Fruit fly (Drosophila melanogaster) whole organism, embryonic: Measurements from ENCODE around the gene cni.

Source experiments
- Ada2b ChIP-seq: fragments of 200-800 bp; sonication (Bioruptor generic); IDR thresholded peaks from 2 replicates; pipeline ENCODE4 v1.3.6; 2022; ENCODE audit warnings: missing biosample characterization, missing genetic modification characterization
- C15 ChIP-seq: fragments of 200-800 bp; sonication (Bioruptor generic); IDR thresholded peaks from 3 replicates; pipeline ENCODE4 v1.3.6; 2022; ENCODE audit warnings: missing biosample characterization, missing genetic modification characterization
- CG10543 ChIP-seq: fragments of 200-800 bp; sonication (Bioruptor generic); optimal IDR thresholded peaks from 3 replicates; lab custom pipeline; 2017; ENCODE audit warnings: missing biosample characterization, mild to moderate bottlenecking, missing genetic modification characterization, moderate library complexity
- CG10979 ChIP-seq: fragments of 200-800 bp; sonication (Bioruptor generic); optimal IDR thresholded peaks from 2 replicates; lab custom pipeline; 2018; ENCODE audit warnings: missing biosample characterization, mild to moderate bottlenecking, missing genetic modification characterization, moderate library complexity
- CG12219 ChIP-seq: fragments of 200-800 bp; sonication (Bioruptor generic); optimal IDR thresholded peaks from 3 replicates; lab custom pipeline; 2018; ENCODE audit warnings: missing biosample characterization, mild to moderate bottlenecking, missing genetic modification characterization
- CG12391 ChIP-seq: fragments of 200-800 bp; sonication (Bioruptor generic); optimal IDR thresholded peaks from 3 replicates; lab custom pipeline; 2018; ENCODE audit warnings: missing biosample characterization, mild to moderate bottlenecking, missing genetic modification characterization, moderate library complexity
- CG13123 ChIP-seq: fragments of 200-800 bp; sonication (Bioruptor generic); optimal IDR thresholded peaks from 2 replicates; lab custom pipeline; 2016; ENCODE audit warnings: missing biosample characterization, missing genetic modification characterization
- CG15269 ChIP-seq: fragments of 200-800 bp; sonication (Bioruptor generic); optimal IDR thresholded peaks from 2 replicates; lab custom pipeline; 2018; ENCODE audit warnings: missing biosample characterization, mild to moderate bottlenecking, missing genetic modification characterization, moderate library complexity
- CG15479 ChIP-seq: fragments of 200-800 bp; sonication (Bioruptor generic); optimal IDR thresholded peaks from 3 replicates; lab custom pipeline; 2019; ENCODE audit warnings: missing biosample characterization, mild to moderate bottlenecking, missing genetic modification characterization, moderate library complexity
- CG17912 ChIP-seq: fragments of 200-800 bp; sonication (Bioruptor generic); optimal IDR thresholded peaks from 2 replicates; lab custom pipeline; 2018; ENCODE audit warnings: missing biosample characterization, mild to moderate bottlenecking, missing genetic modification characterization
- CG34422 ChIP-seq: fragments of 200-800 bp; sonication (Bioruptor generic); IDR thresholded peaks from 3 replicates; pipeline ENCODE4 v1.3.6; 2022; ENCODE audit warnings: missing biosample characterization, missing genetic modification characterization
- CG4730 ChIP-seq: fragments of 200-800 bp; sonication (Bioruptor generic); IDR thresholded peaks from 2 replicates; pipeline ENCODE4 v1.3.6; 2022; ENCODE audit warnings: missing biosample characterization, missing genetic modification characterization
- CG4854 ChIP-seq: fragments of 200-800 bp; sonication (Bioruptor generic); optimal IDR thresholded peaks from 2 replicates; lab custom pipeline; 2016; ENCODE audit warnings: missing biosample characterization, missing genetic modification characterization, inconsistent platforms
- CG7987 ChIP-seq: fragments of 200-800 bp; sonication (Bioruptor generic); optimal IDR thresholded peaks from 2 replicates; lab custom pipeline; 2018; ENCODE audit warnings: missing biosample characterization, mild to moderate bottlenecking, missing genetic modification characterization, moderate library complexity
- CG8089 ChIP-seq: fragments of 200-800 bp; sonication (Bioruptor generic); optimal IDR thresholded peaks from 3 replicates; lab custom pipeline; 2016; ENCODE audit warnings: missing biosample characterization, missing genetic modification characterization
- CG8944 ChIP-seq: fragments of 200-800 bp; sonication (Bioruptor generic); optimal IDR thresholded peaks from 3 replicates; lab custom pipeline; 2016; ENCODE audit warnings: missing biosample characterization, missing genetic modification characterization
- CoRest ChIP-seq: fragments of 200-800 bp; sonication (Bioruptor generic); optimal IDR thresholded peaks from 3 replicates; lab custom pipeline; 2018; ENCODE audit warnings: missing biosample characterization, mild to moderate bottlenecking, missing genetic modification characterization, moderate library complexity
- Doc3 ChIP-seq: fragments of 200-800 bp; sonication (Bioruptor generic); IDR thresholded peaks from 3 replicates; pipeline ENCODE4 v1.3.6; 2022; ENCODE audit warnings: missing biosample characterization, missing genetic modification characterization; ENCODE audit not compliant: partially characterized antibody
- E2f1 ChIP-seq: fragments of 200-800 bp; sonication (Bioruptor generic); IDR thresholded peaks from 2 replicates; pipeline ENCODE4 v1.3.6; 2022; ENCODE audit warnings: missing biosample characterization, missing genetic modification characterization
- HLH3B ChIP-seq: fragments of 200-800 bp; sonication (Bioruptor generic); IDR thresholded peaks from 2 replicates; pipeline ENCODE4 v1.3.6; 2022; ENCODE audit warnings: missing biosample characterization, missing genetic modification characterization
- HmgD ChIP-seq: fragments of 200-800 bp; sonication (Bioruptor generic); optimal IDR thresholded peaks from 3 replicates; lab custom pipeline; 2016; ENCODE audit warnings: missing biosample characterization, missing genetic modification characterization
- Hmr ChIP-seq: fragments of 200-800 bp; sonication (Bioruptor generic); optimal IDR thresholded peaks from 3 replicates; lab custom pipeline; 2017; ENCODE audit warnings: mild to moderate bottlenecking, missing biosample characterization, missing genetic modification reagents, missing genetic modification characterization
- MBD-R2 ChIP-seq: fragments of 200-800 bp; sonication (Bioruptor generic); IDR thresholded peaks from 2 replicates; pipeline ENCODE4 v1.3.6; 2022; ENCODE audit warnings: missing biosample characterization, missing genetic modification characterization
- NC2α ChIP-seq: fragments of 200-800 bp; sonication (Bioruptor generic); optimal IDR thresholded peaks from 2 replicates; lab custom pipeline; 2016; ENCODE audit warnings: missing biosample characterization, missing genetic modification characterization
- Ptx1 ChIP-seq: fragments of 200-800 bp; sonication (Bioruptor generic); IDR thresholded peaks from 2 replicates; pipeline ENCODE4 v1.3.6; 2022; ENCODE audit warnings: missing biosample characterization, missing genetic modification characterization
- Scr ChIP-seq: fragments of 200-800 bp; sonication (Bioruptor generic); IDR thresholded peaks from 2 replicates; pipeline ENCODE4 v1.3.6; 2022; ENCODE audit warnings: missing biosample characterization, missing genetic modification characterization; ENCODE audit not compliant: partially characterized antibody
- Side ChIP-seq: fragments of 200-800 bp; sonication (Bioruptor generic); optimal IDR thresholded peaks from 2 replicates; lab custom pipeline; 2016; ENCODE audit warnings: missing biosample characterization, missing genetic modification characterization
- Sox100B ChIP-seq: fragments of 200-800 bp; sonication (Bioruptor generic); optimal IDR thresholded peaks from 3 replicates; lab custom pipeline; 2018; ENCODE audit warnings: missing biosample characterization, mild to moderate bottlenecking, missing genetic modification characterization
- Sry-β ChIP-seq: fragments of 200-800 bp; sonication (Bioruptor generic); optimal IDR thresholded peaks from 2 replicates; lab custom pipeline; 2018; ENCODE audit warnings: missing biosample characterization, mild to moderate bottlenecking, missing genetic modification characterization, moderate library complexity
- ara ChIP-seq: fragments of 200-800 bp; sonication (Bioruptor generic); IDR thresholded peaks from 2 replicates; pipeline ENCODE4 v1.3.6; 2022; ENCODE audit warnings: missing biosample characterization, missing genetic modification characterization
- az2 ChIP-seq: fragments of 200-800 bp; sonication (Bioruptor generic); optimal IDR thresholded peaks from 3 replicates; lab custom pipeline; 2016; ENCODE audit warnings: missing biosample characterization, missing genetic modification characterization
- bsh ChIP-seq, 2 experiments: fragments of 200-800 bp; sonication (Bioruptor generic); optimal IDR thresholded peaks; 2 replicates each; lab custom pipeline; 2017 to 2018; ENCODE audit warnings: mild to moderate bottlenecking in 2 of 2, missing biosample characterization in 2 of 2, missing genetic modification characterization in 2 of 2, moderate library complexity in 1 of 2
- crc ChIP-seq: fragments of 200-800 bp; sonication (Bioruptor generic); optimal IDR thresholded peaks from 2 replicates; lab custom pipeline; 2016; ENCODE audit warnings: missing biosample characterization, missing genetic modification characterization
- dati ChIP-seq: fragments of 200-800 bp; sonication (Bioruptor generic); IDR thresholded peaks from 2 replicates; pipeline ENCODE4 v1.3.6; 2022; ENCODE audit warnings: missing biosample characterization, missing genetic modification characterization
- eve ChIP-seq, 2 experiments: fragments of >200 bp; optimal IDR thresholded peaks; 2 replicates each; lab custom pipeline; 2017; ENCODE audit warnings: missing biosample characterization in 2 of 2, missing genetic modification characterization in 2 of 2
- fu2 ChIP-seq: fragments of 200-800 bp; sonication (Bioruptor generic); optimal IDR thresholded peaks from 2 replicates; lab custom pipeline; 2016; ENCODE audit warnings: missing biosample characterization, missing genetic modification characterization
- gem ChIP-seq: fragments of 200-800 bp; sonication (Bioruptor generic); optimal IDR thresholded peaks from 2 replicates; lab custom pipeline; 2019; ENCODE audit warnings: missing biosample characterization, mild to moderate bottlenecking, missing genetic modification characterization, moderate library complexity
- gsb ChIP-seq: fragments of 200-800 bp; sonication (Bioruptor generic); IDR thresholded peaks from 2 replicates; pipeline ENCODE4 v1.3.6; 2022; ENCODE audit warnings: missing biosample characterization, missing genetic modification characterization
- ham ChIP-seq: fragments of 200-800 bp; sonication (Bioruptor generic); IDR thresholded peaks from 2 replicates; pipeline ENCODE4 v1.3.6; 2022; ENCODE audit warnings: missing biosample characterization, missing genetic modification characterization
- klu ChIP-seq: fragments of 200-800 bp; sonication (Bioruptor generic); IDR thresholded peaks from 2 replicates; pipeline ENCODE4 v1.3.6; 2022; ENCODE audit warnings: missing biosample characterization, missing genetic modification characterization
- maf-S ChIP-seq: fragments of 200-800 bp; sonication (Bioruptor generic); optimal IDR thresholded peaks from 2 replicates; lab custom pipeline; 2016; ENCODE audit warnings: missing biosample characterization, missing genetic modification characterization
- mirr ChIP-seq: fragments of 200-800 bp; sonication (Bioruptor generic); optimal IDR thresholded peaks from 3 replicates; lab custom pipeline; 2018; ENCODE audit warnings: missing biosample characterization, mild to moderate bottlenecking, missing genetic modification characterization
- nmo ChIP-seq: fragments of 200-800 bp; sonication (Bioruptor generic); optimal IDR thresholded peaks from 2 replicates; lab custom pipeline; 2018; ENCODE audit warnings: missing biosample characterization, mild to moderate bottlenecking, missing genetic modification characterization, moderate library complexity
- odd ChIP-seq: fragments of 200-800 bp; sonication (Bioruptor generic); optimal IDR thresholded peaks from 2 replicates; lab custom pipeline; 2017; ENCODE audit warnings: missing biosample characterization, mild to moderate bottlenecking, missing genetic modification characterization
- pros ChIP-seq: fragments of 200-800 bp; sonication (Bioruptor generic); optimal IDR thresholded peaks from 3 replicates; lab custom pipeline; 2019; ENCODE audit warnings: missing biosample characterization, mild to moderate bottlenecking, missing genetic modification characterization, moderate library complexity
- stc ChIP-seq: fragments of 200-800 bp; sonication (Bioruptor generic); IDR thresholded peaks from 2 replicates; pipeline ENCODE4 v1.3.6; 2022; ENCODE audit warnings: missing biosample characterization, missing genetic modification characterization
- tll ChIP-seq, 2 experiments: fragments of 200-800 bp in 1 of 2; fragments of >200 bp in 1 of 2; sonication (Bioruptor generic) in 1 of 2; optimal IDR thresholded peaks; 2 replicates each; lab custom pipeline; 2017 to 2019; ENCODE audit warnings: missing biosample characterization in 2 of 2, missing genetic modification characterization in 2 of 2, mild to moderate bottlenecking in 1 of 2, moderate library complexity in 1 of 2
- vvl ChIP-seq: fragments of 200-800 bp; sonication (Bioruptor generic); IDR thresholded peaks from 2 replicates; pipeline ENCODE4 v1.3.6; 2022; ENCODE audit warnings: missing biosample characterization, missing genetic modification characterization

The cni gene

DNA sequence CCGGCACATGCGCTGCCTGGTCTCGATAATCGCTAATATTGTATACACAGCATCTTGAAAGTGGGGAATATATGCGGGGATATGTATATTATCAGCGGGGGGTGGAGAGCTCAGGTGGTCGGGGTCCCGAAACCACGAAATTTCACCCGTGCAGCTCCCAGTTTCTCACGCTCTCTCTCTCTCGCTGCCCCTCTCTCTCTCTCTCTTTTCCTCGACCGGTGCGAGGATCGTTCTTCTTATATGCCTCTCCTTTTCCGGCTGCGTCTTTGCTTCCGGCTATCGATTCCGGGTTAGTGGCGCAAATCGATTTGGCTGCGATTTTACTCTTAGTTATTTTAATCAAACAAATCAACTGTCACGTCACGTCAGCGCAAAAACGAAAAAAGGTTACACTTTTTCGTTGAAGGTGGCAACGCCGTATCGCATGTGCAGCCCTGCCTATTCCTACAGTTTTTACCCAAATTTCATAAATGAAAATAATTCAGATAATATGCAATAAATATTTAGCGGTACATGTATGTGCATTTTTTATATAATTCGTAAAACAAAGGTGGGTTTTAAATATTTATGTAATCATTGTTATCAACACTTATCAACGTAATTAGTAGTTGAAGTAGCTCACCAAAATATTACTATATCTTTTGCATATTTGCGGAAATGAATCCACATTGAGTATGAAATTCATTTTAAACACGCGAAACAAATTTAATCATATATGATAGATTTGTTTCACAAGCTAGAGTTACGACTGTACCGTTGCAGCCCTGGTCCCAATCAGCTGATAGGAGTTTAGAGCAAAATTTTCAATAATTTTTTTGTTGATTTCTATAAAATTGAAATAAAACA, 10.8 kb downstream of the cni start, which contains the start of the genes heix and CG17328 (continued):
- TF ChIP-seq maf-S (GFP tag; lab: Kevin White, UChicago) (peak; percentile 55), Ptx1 (peak; percentile 81), CG15269 (tag; lab: Kevin White, UChicago) (no peak), HLH3B (GFP tag; lab: Robert Waterston, UW) (0 out of 2 replicates have a peak, but pooled peaks have one; percentile 69), Hmr (no peak), fu2 (GFP tag; lab: Kevin White, UChicago) (peak; percentile 45), pros (GFP tag; lab: Kevin White, UChicago) (no peak), CG12219 (GFP tag; lab: Kevin White, UChicago) (peak; percentile 44), E2f1 (GFP tag; lab: Robert Waterston, UW) (peak; percentile 70), dati (GFP tag; lab: Robert Waterston, UW) (no peak), CG17912 (GFP tag; lab: Kevin White, UChicago) (peak; percentile 47), nmo (GFP tag; lab: Kevin White, UChicago) (peak; percentile 81), stc (GFP tag; lab: Robert Waterston, UW) (peak; percentile 62), CG10979 (tag; lab: Kevin White, UChicago) (peak; percentile 45), NC2α (GFP tag; lab: Kevin White, UChicago) (peak; percentile 27), Side (peak; percentile 32), C15 (GFP tag; lab: Robert Waterston, UW) (0 out of 3 replicates have a peak, but pooled peaks have one; percentile 15), gsb (GFP tag; lab: Robert Waterston, UW) (no peak), Sry-β (GFP tag; lab: Kevin White, UChicago) (no peak), odd (GFP tag; lab: Kevin White, UChicago) (peak; percentile 19), CG15479 (GFP tag; lab: Kevin White, UChicago) (peak; percentile 73), mirr (GFP tag; lab: Kevin White, UChicago) (peak; percentile 37), CG34422 (GFP tag; lab: Robert Waterston, UW) (peak; percentile 60), CG13123 (GFP tag; lab: Kevin White, UChicago) (peak; percentile 7), Scr (no peak), CG4854 (GFP tag; lab: Kevin White, UChicago) (peak; percentile 1), CG12391 (peak; percentile 82), CoRest (tag; lab: Kevin White, UChicago) (peak; percentile 85), CG10543 (GFP tag; lab: Kevin White, UChicago) (peak; percentile 61), gem (tag; lab: Kevin White, UChicago) (no peak), ham (no peak; the same call in 1 of the 2 replicates), MBD-R2 (peak; percentile 75; the same call in 1 of the 2 replicates), Ada2b (GFP tag; lab: Robert Waterston, UW) (peak; percentile 71), tll (GFP tag; optimal IDR thresholded peaks at IDR 0.05; lab: Kevin White, UChicago) (peak in 1 of 2 experiments; percentile 50), bsh (GFP tag; optimal IDR thresholded peaks at IDR 0.05; lab: Kevin White, UChicago) (peak in 1 of 2 experiments; percentile 61), eve (GFP tag; optimal IDR thresholded peaks at IDR 0.05; lab: Kevin White, UChicago) (no peak), Sox100B (GFP tag; lab: Kevin White, UChicago) (peak; percentile 70), Doc3 (GFP tag; lab: Robert Waterston, UW) (no peak), CG8944 (GFP tag; lab: Kevin White, UChicago) (peak; percentile 57), CG8089 (GFP tag; lab: Kevin White, UChicago) (no peak), CG4730 (peak; percentile 52; the same call in 1 of the 2 replicates), az2 (GFP tag; lab: Kevin White, UChicago) (peak; percentile 78), vvl (peak; percentile 73), CG7987 (GFP tag; lab: Kevin White, UChicago) (no peak), crc (GFP tag; lab: Kevin White, UChicago) (peak; percentile 57), klu (no peak; the same call in 1 of the 2 replicates), ara (GFP tag; lab: Robert Waterston, UW) (peak; percentile 48; the same call in 1 of the 2 replicates), HmgD (no peak)
